Worm (Caenorhabditis elegans): ENCODE results near the gene cdr-1.

cdr-1 gene

ce11 chrV:15913714-15914113 is 7.4 kb upstream of the cdr-1 start, which contains the start of gene F35E8.7:
Gene F35E8.7 (plus strand): TSS chrV:15914014.
- TF ChIP-seq nhr-76 (tag; optimal IDR thresholded peaks at IDR 0.05) (no peak), snpc-1.2 (GFP tag; IDR thresholded peaks at IDR 0.05) (no peak), F10B5.3 (tag; optimal IDR thresholded peaks at IDR 0.05) (no peak), dmd-9 (GFP tag; IDR thresholded peaks at IDR 0.05) (no peak), ZK546.5 (tag; optimal IDR thresholded peaks at IDR 0.05) (no peak), unc-39 (tag; optimal IDR thresholded peaks at IDR 0.05) (no peak), skn-1 (tag; optimal IDR thresholded peaks at IDR 0.05) (no peak), Y75B8A.6 (GFP tag; IDR thresholded peaks at IDR 0.05) (no peak)

- TF ChIP-seq ama-1 (optimal IDR thresholded peaks at IDR 0.05), result no peak
- TF ChIP-seq ctbp-1 (GFP tag; IDR thresholded peaks at IDR 0.05), result no peak
- TF ChIP-seq dmd-8 (GFP tag; IDR thresholded peaks at IDR 0.05), result 0 out of 2 replicates have a peak, but pooled peaks have one; percentile 23
- TF ChIP-seq set-16 (GFP tag; IDR thresholded peaks at IDR 0.05), result peak; percentile 57
- no peak for TF ChIP-seq Y105C5A.15 (GFP tag; IDR thresholded peaks at IDR 0.05)
Observed at ce11 chrV:15914774-15915173, 6.3 kb upstream of the cdr-1 start.

- TF ChIP-seq lin-29 (GFP tag; IDR thresholded peaks at IDR 0.05) (no peak), madf-5 (GFP tag; IDR thresholded peaks at IDR 0.05) (no peak), unc-62 (GFP tag; optimal IDR thresholded peaks at IDR 0.05 in 1 of 2) (peak in 1 of 2 experiments; percentile 92), unc-62 (tag; optimal IDR thresholded peaks at IDR 0.05) (no peak)
Observed at ce11 chrV:15915307-15915706, 5.8 kb upstream of the cdr-1 start.

ce11 chrV:15915919-15916318 is 5.2 kb upstream of the cdr-1 start, which contains the start of gene gst-38:
Gene gst-38 (minus strand): TSS chrV:15916070.
- no peak for TF ChIP-seq zip-2 (tag; optimal IDR thresholded peaks at IDR 0.05)
- no peak for TF ChIP-seq arid-1 (GFP tag; conservative IDR thresholded peaks at IDR 0.05)
- TF ChIP-seq set-16 (GFP tag; IDR thresholded peaks at IDR 0.05), result no peak
- TF ChIP-seq nhr-11 (tag; optimal IDR thresholded peaks at IDR 0.05), result no peak
- no peak for TF ChIP-seq madf-5 (GFP tag; IDR thresholded peaks at IDR 0.05)
- no peak for TF ChIP-seq daf-19 (GFP tag; conservative IDR thresholded peaks at IDR 0.05)
- no peak for TF ChIP-seq ceh-44 (GFP tag; IDR thresholded peaks at IDR 0.05)
- peak; percentile 72 for TF ChIP-seq pqm-1 (tag; optimal IDR thresholded peaks at IDR 0.05)
- no peak for TF ChIP-seq vab-7 (GFP tag; IDR thresholded peaks at IDR 0.05)
- 0 out of 2 replicates have a peak, but pooled peaks have one; percentile 18 for TF ChIP-seq lin-1 (GFP tag; IDR thresholded peaks at IDR 0.05)
- TF ChIP-seq F10B5.3 (tag; optimal IDR thresholded peaks at IDR 0.05), result no peak
- peak; percentile 71 for TF ChIP-seq nhr-28 (tag; optimal IDR thresholded peaks at IDR 0.05)
- no peak for TF ChIP-seq aly-2 (tag; optimal IDR thresholded peaks at IDR 0.05)
- no peak for TF ChIP-seq sdz-12 (GFP tag; optimal IDR thresholded peaks at IDR 0.05)
- no peak for TF ChIP-seq dpl-1 (GFP tag; optimal IDR thresholded peaks at IDR 0.05)
- no peak for TF ChIP-seq nhr-77 (tag; optimal IDR thresholded peaks at IDR 0.05)
- TF ChIP-seq lin-13 (GFP tag; optimal IDR thresholded peaks at IDR 0.05), result no peak
- TF ChIP-seq lin-38 (GFP tag; IDR thresholded peaks at IDR 0.05), result no peak
- no peak for TF ChIP-seq D1046.2 (GFP tag; IDR thresholded peaks at IDR 0.05)
- TF ChIP-seq madf-9 (GFP tag; conservative IDR thresholded peaks at IDR 0.05), result no peak
- no peak for TF ChIP-seq tra-1 (GFP tag; IDR thresholded peaks at IDR 0.05)
- no peak for TF ChIP-seq ceh-82 (tag; optimal IDR thresholded peaks at IDR 0.05)
- TF ChIP-seq egl-27 (tag; optimal IDR thresholded peaks at IDR 0.05), result no peak
- peak; percentile 85 for TF ChIP-seq dmd-6 (GFP tag; IDR thresholded peaks at IDR 0.05)
- TF ChIP-seq mdl-1 (tag; optimal IDR thresholded peaks at IDR 0.05), result no peak
- no peak for TF ChIP-seq daf-8 (GFP tag; IDR thresholded peaks at IDR 0.05)
- TF ChIP-seq mxl-3 (GFP tag; optimal IDR thresholded peaks at IDR 0.05), result peak; percentile 51
- no peak for TF ChIP-seq ZK337.2 (GFP tag; IDR thresholded peaks at IDR 0.05)
- TF ChIP-seq mep-1 (tag; optimal IDR thresholded peaks at IDR 0.05), result no peak
- no peak for TF ChIP-seq Y75B8A.6 (GFP tag; IDR thresholded peaks at IDR 0.05)
- no peak for TF ChIP-seq daf-16 (GFP tag; optimal IDR thresholded peaks at IDR 0.05)
- TF ChIP-seq daf-16 (tag; optimal IDR thresholded peaks at IDR 0.05), result peak; percentile 79
- TF ChIP-seq zfp-2 (tag; optimal IDR thresholded peaks at IDR 0.05), result no peak
- no peak for TF ChIP-seq hif-1 (tag; optimal IDR thresholded peaks at IDR 0.05)
- TF ChIP-seq mxl-2 (GFP tag; conservative IDR thresholded peaks at IDR 0.05), result no peak
